Worm (Caenorhabditis elegans) whole organism, L4/young adult: ENCODE data around the gene C55C3.7.

Source experiments
- W03F9.2 ChIP-seq: fragments of 150-350 bp; optimal IDR thresholded peaks from 2 replicates; lab custom pipeline; 2014; ENCODE audit warnings: missing biosample characterization, missing genetic modification characterization
- dao-5 ChIP-seq: sonication (generic microtip); optimal IDR thresholded peaks from 2 replicates; lab custom pipeline; 2016; ENCODE audit warnings: missing genotype, missing genetic modification characterization, moderate library complexity, missing compliant biosample characterization
- him-1 ChIP-seq: sonication (generic microtip); optimal IDR thresholded peaks from 2 replicates; lab custom pipeline; 2016; ENCODE audit warnings: missing genotype, missing genetic modification reagents, missing genetic modification characterization, missing compliant biosample characterization

DNA sequence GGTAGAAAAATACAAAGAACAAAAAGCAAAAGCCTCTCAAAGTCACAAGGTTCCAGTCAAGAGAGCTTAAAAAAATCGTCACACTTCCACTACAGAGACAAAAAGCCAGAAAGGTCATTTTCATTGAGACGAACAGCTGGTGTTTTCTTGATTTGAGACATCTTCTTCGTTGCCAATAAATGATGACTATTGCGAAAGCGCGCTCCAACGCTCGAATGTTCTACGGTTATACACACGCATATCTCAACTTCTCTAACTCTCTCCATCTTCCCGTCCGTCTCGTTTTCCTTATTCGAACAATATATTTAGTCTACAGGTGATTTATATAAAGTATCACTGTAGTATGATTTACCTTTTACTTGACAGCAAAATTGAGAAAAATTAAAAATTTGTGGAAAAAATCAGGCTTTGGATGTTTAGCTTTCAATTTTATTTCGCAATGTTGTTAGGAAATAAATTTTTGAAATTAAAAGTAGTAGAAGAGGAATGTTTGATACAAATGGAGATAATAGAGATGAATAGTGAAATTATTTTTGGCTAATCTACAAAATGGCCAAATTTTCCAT, 17.0 kb downstream of the C55C3.7 start:
- TF ChIP-seq dao-5 (tag; lab: Kevin White, UChicago) (no peak), W03F9.2 (peak; percentile 32), him-1 (tag; lab: Kevin White, UChicago) (no peak)
